Worm (Caenorhabditis elegans): ENCODE data around the gene idpc-3.

ce11 chrV:9625122-9625521, 3.9 kb downstream of the idpc-3 start, which contains the start of gene idpc-4:
- TF ChIP-seq him-1 (tag; optimal IDR thresholded peaks at IDR 0.05), result no peak
- no peak for TF ChIP-seq W03F9.2 (tag; optimal IDR thresholded peaks at IDR 0.05)
- TF ChIP-seq dao-5 (tag; optimal IDR thresholded peaks at IDR 0.05), result no peak

All from whole organism, L4/young adult.